Fruit fly (Drosophila melanogaster) whole organism, embryonic: Measurements from ENCODE around the gene Cpr64Ad.

ENCODE experiments used
- Ada2b ChIP-seq: fragments of 200-800 bp; sonication (Bioruptor generic); IDR thresholded peaks from 2 replicates; pipeline ENCODE4 v1.3.6; 2022; ENCODE audit warnings: missing biosample characterization, missing genetic modification characterization
- CG10147 ChIP-seq: fragments of 200-800 bp; sonication (Bioruptor generic); optimal IDR thresholded peaks from 2 replicates; lab custom pipeline; 2019; ENCODE audit warnings: missing biosample characterization, mild to moderate bottlenecking, missing genetic modification characterization, moderate library complexity
- CG1024 ChIP-seq: fragments of 200-800 bp; sonication (Bioruptor generic); IDR thresholded peaks from 2 replicates; pipeline ENCODE4 v1.3.6; 2022; ENCODE audit warnings: missing biosample characterization, missing genetic modification characterization
- CG10462 ChIP-seq: fragments of 200-800 bp; sonication (Bioruptor generic); optimal IDR thresholded peaks from 2 replicates; lab custom pipeline; 2016; ENCODE audit warnings: missing biosample characterization, missing genetic modification characterization
- CG10654 ChIP-seq: fragments of 200-800 bp; sonication (Bioruptor generic); optimal IDR thresholded peaks from 2 replicates; lab custom pipeline; 2016; ENCODE audit warnings: missing biosample characterization, missing genetic modification characterization
- CG12391 ChIP-seq: fragments of 200-800 bp; sonication (Bioruptor generic); optimal IDR thresholded peaks from 3 replicates; lab custom pipeline; 2018; ENCODE audit warnings: missing biosample characterization, mild to moderate bottlenecking, missing genetic modification characterization, moderate library complexity
- CG12659 ChIP-seq: fragments of 200-800 bp; sonication (Bioruptor generic); optimal IDR thresholded peaks from 3 replicates; lab custom pipeline; 2017; ENCODE audit warnings: mild to moderate bottlenecking, missing biosample characterization, missing genetic modification reagents, missing genetic modification characterization
- CG14014 ChIP-seq: fragments of 200-800 bp; sonication (Bioruptor generic); IDR thresholded peaks from 2 replicates; pipeline ENCODE4 v1.3.6; 2022; ENCODE audit warnings: missing biosample characterization, missing genetic modification characterization
- CG16779 ChIP-seq: fragments of 200-800 bp; sonication (Bioruptor generic); IDR thresholded peaks from 2 replicates; pipeline ENCODE4 v1.3.6; 2022; ENCODE audit warnings: missing biosample characterization, missing genetic modification characterization
- CG30403 ChIP-seq: fragments of 200-800 bp; sonication (Bioruptor generic); optimal IDR thresholded peaks from 3 replicates; lab custom pipeline; 2016; ENCODE audit warnings: missing biosample characterization, missing genetic modification characterization
- CG31388 ChIP-seq: fragments of 200-800 bp; sonication (Bioruptor generic); optimal IDR thresholded peaks from 2 replicates; lab custom pipeline; 2016; ENCODE audit warnings: missing biosample characterization, missing genetic modification characterization
- CG3281 ChIP-seq: fragments of 200-800 bp; sonication (Bioruptor generic); optimal IDR thresholded peaks from 3 replicates; lab custom pipeline; 2017; ENCODE audit warnings: missing biosample characterization, mild to moderate bottlenecking, missing genetic modification characterization
- CG4707 ChIP-seq: fragments of 200-800 bp; sonication (Bioruptor generic); optimal IDR thresholded peaks from 2 replicates; lab custom pipeline; 2018; ENCODE audit warnings: missing biosample characterization, mild to moderate bottlenecking, missing genetic modification characterization, moderate library complexity
- CG4820 ChIP-seq: fragments of 200-800 bp; sonication (Bioruptor generic); optimal IDR thresholded peaks from 3 replicates; lab custom pipeline; 2016; ENCODE audit warnings: missing biosample characterization, missing genetic modification characterization
- CG4854 ChIP-seq: fragments of 200-800 bp; sonication (Bioruptor generic); optimal IDR thresholded peaks from 2 replicates; lab custom pipeline; 2016; ENCODE audit warnings: missing biosample characterization, missing genetic modification characterization, inconsistent platforms
- CG7372 ChIP-seq: fragments of 200-800 bp; sonication (Bioruptor generic); IDR thresholded peaks from 2 replicates; pipeline ENCODE4 v1.3.6; 2022; ENCODE audit warnings: missing biosample characterization, missing genetic modification characterization
- CG9797 ChIP-seq: fragments of 200-800 bp; sonication (Bioruptor generic); optimal IDR thresholded peaks from 3 replicates; lab custom pipeline; 2018; ENCODE audit warnings: missing biosample characterization, mild to moderate bottlenecking, missing genetic modification characterization
- Dll ChIP-seq: fragments of 200-800 bp; sonication (Bioruptor generic); IDR thresholded peaks from 4 replicates; pipeline ENCODE4 v1.3.6; 2022; ENCODE audit warnings: missing biosample characterization, missing genetic modification characterization; ENCODE audit not compliant: partially characterized antibody
- Dref ChIP-seq: fragments of 200-800 bp; sonication (Bioruptor generic); IDR thresholded peaks from 2 replicates; pipeline ENCODE4 v1.3.6; 2022; ENCODE audit warnings: missing biosample characterization, missing genetic modification characterization
- Elba2 ChIP-seq: fragments of 200-800 bp; sonication (Bioruptor generic); optimal IDR thresholded peaks from 3 replicates; lab custom pipeline; 2016; ENCODE audit warnings: missing biosample characterization, missing genetic modification characterization
- H15 ChIP-seq: fragments of 200-800 bp; sonication (Bioruptor generic); IDR thresholded peaks from 3 replicates; pipeline ENCODE4 v1.3.6; 2022; ENCODE audit warnings: missing biosample characterization, missing genetic modification characterization
- HLHmδ ChIP-seq: fragments of 200-800 bp; sonication (Bioruptor generic); optimal IDR thresholded peaks from 2 replicates; lab custom pipeline; 2018; ENCODE audit warnings: missing biosample characterization, mild to moderate bottlenecking, missing genetic modification characterization, moderate library complexity
- Hmr ChIP-seq: fragments of 200-800 bp; sonication (Bioruptor generic); optimal IDR thresholded peaks from 3 replicates; lab custom pipeline; 2017; ENCODE audit warnings: mild to moderate bottlenecking, missing biosample characterization, missing genetic modification reagents, missing genetic modification characterization
- Hr51 ChIP-seq, 2 experiments: fragments of 200-800 bp; sonication (Bioruptor generic); optimal IDR thresholded peaks; 2 replicates in 1 of 2; 3 replicates in 1 of 2; lab custom pipeline; 2016 to 2018; ENCODE audit warnings: missing biosample characterization in 2 of 2, missing genetic modification characterization in 2 of 2, mild to moderate bottlenecking in 1 of 2, moderate library complexity in 1 of 2
- Kr ChIP-seq: fragments of 200-800 bp; sonication (Bioruptor generic); optimal IDR thresholded peaks from 2 replicates; lab custom pipeline; 2017; ENCODE audit warnings: missing biosample characterization, mild to moderate bottlenecking, missing genetic modification characterization
- Mad ChIP-seq: fragments of 200-800 bp; sonication (Bioruptor generic); optimal IDR thresholded peaks from 2 replicates; lab custom pipeline; 2016; ENCODE audit warnings: missing biosample characterization, missing genetic modification characterization
- Myb ChIP-seq: fragments of 200-800 bp; sonication (Bioruptor generic); optimal IDR thresholded peaks from 2 replicates; lab custom pipeline; 2016; ENCODE audit warnings: missing biosample characterization, missing genetic modification characterization
- NC2α ChIP-seq: fragments of 200-800 bp; sonication (Bioruptor generic); optimal IDR thresholded peaks from 2 replicates; lab custom pipeline; 2016; ENCODE audit warnings: missing biosample characterization, missing genetic modification characterization
- NfI ChIP-seq: fragments of 200-800 bp; sonication (Bioruptor generic); optimal IDR thresholded peaks from 3 replicates; lab custom pipeline; 2018; ENCODE audit warnings: missing biosample characterization, mild to moderate bottlenecking, missing genetic modification characterization, moderate library complexity
- Pdp1 ChIP-seq, 2 experiments: fragments of 200-800 bp; sonication (Bioruptor generic); optimal IDR thresholded peaks; 3 replicates each; lab custom pipeline; 2016; ENCODE audit warnings: missing biosample characterization in 2 of 2, missing genetic modification characterization in 2 of 2, mild to moderate bottlenecking in 1 of 2, moderate library complexity in 1 of 2
- Xrp1 ChIP-seq: fragments of 200-800 bp; sonication (Bioruptor generic); IDR thresholded peaks from 2 replicates; pipeline ENCODE4 v1.3.6; 2022; ENCODE audit warnings: missing biosample characterization, missing genetic modification characterization
- ac ChIP-seq: fragments of 200-800 bp; sonication (Bioruptor generic); optimal IDR thresholded peaks from 3 replicates; lab custom pipeline; 2017; ENCODE audit warnings: missing biosample characterization, mild to moderate bottlenecking, missing genetic modification characterization
- bab2 ChIP-seq: fragments of 200-800 bp; sonication (Bioruptor generic); optimal IDR thresholded peaks from 2 replicates; lab custom pipeline; 2016; ENCODE audit warnings: missing biosample characterization, missing genetic modification characterization
- cas ChIP-seq: fragments of 200-800 bp; sonication (Bioruptor generic); IDR thresholded peaks from 2 replicates; pipeline ENCODE4 v1.3.6; 2022; ENCODE audit warnings: missing biosample characterization, missing genetic modification characterization
- chn ChIP-seq: fragments of 200-800 bp; sonication (Bioruptor generic); optimal IDR thresholded peaks from 2 replicates; lab custom pipeline; 2016; ENCODE audit warnings: missing biosample characterization, missing genetic modification characterization
- da ChIP-seq: fragments of 200-800 bp; sonication (Bioruptor generic); optimal IDR thresholded peaks from 2 replicates; lab custom pipeline; 2016; ENCODE audit warnings: missing biosample characterization, missing genetic modification characterization
- dati ChIP-seq: fragments of 200-800 bp; sonication (Bioruptor generic); IDR thresholded peaks from 2 replicates; pipeline ENCODE4 v1.3.6; 2022; ENCODE audit warnings: missing biosample characterization, missing genetic modification characterization
- dpn ChIP-seq, 2 experiments: fragments of 200-800 bp; sonication (Bioruptor generic); optimal IDR thresholded peaks; 3 replicates each; lab custom pipeline; 2016; ENCODE audit warnings: missing biosample characterization in 2 of 2, missing genetic modification characterization in 2 of 2
- fru ChIP-seq: fragments of >200 bp; optimal IDR thresholded peaks from 2 replicates; lab custom pipeline; 2017
- gcm2 ChIP-seq: fragments of 200-800 bp; sonication (Bioruptor generic); optimal IDR thresholded peaks from 2 replicates; lab custom pipeline; 2016; ENCODE audit warnings: missing biosample characterization, missing genetic modification characterization
- gem ChIP-seq: fragments of 200-800 bp; sonication (Bioruptor generic); optimal IDR thresholded peaks from 2 replicates; lab custom pipeline; 2019; ENCODE audit warnings: missing biosample characterization, mild to moderate bottlenecking, missing genetic modification characterization, moderate library complexity
- grau ChIP-seq: fragments of 200-800 bp; optimal IDR thresholded peaks from 3 replicates; lab custom pipeline; 2019; ENCODE audit warnings: missing biosample characterization, mild to moderate bottlenecking, missing genetic modification characterization, moderate library complexity
- hkb ChIP-seq, 2 experiments: fragments of 200-800 bp in 1 of 2; fragments of >200 bp in 1 of 2; sonication (Bioruptor generic) in 1 of 2; IDR thresholded peaks in 1 of 2; optimal IDR thresholded peaks in 1 of 2; 2 replicates each; pipeline versions ENCODE4 v1.3.6 to Lab custom; 2017 to 2022; ENCODE audit warnings: missing biosample characterization in 1 of 2, missing genetic modification characterization in 1 of 2
- mirr ChIP-seq: fragments of 200-800 bp; sonication (Bioruptor generic); optimal IDR thresholded peaks from 3 replicates; lab custom pipeline; 2018; ENCODE audit warnings: missing biosample characterization, mild to moderate bottlenecking, missing genetic modification characterization
- nmo ChIP-seq: fragments of 200-800 bp; sonication (Bioruptor generic); optimal IDR thresholded peaks from 2 replicates; lab custom pipeline; 2018; ENCODE audit warnings: missing biosample characterization, mild to moderate bottlenecking, missing genetic modification characterization, moderate library complexity
- odd ChIP-seq: fragments of 200-800 bp; sonication (Bioruptor generic); optimal IDR thresholded peaks from 2 replicates; lab custom pipeline; 2017; ENCODE audit warnings: missing biosample characterization, mild to moderate bottlenecking, missing genetic modification characterization
- pho ChIP-seq: fragments of 200-800 bp; sonication (Bioruptor generic); optimal IDR thresholded peaks from 2 replicates; lab custom pipeline; 2016; ENCODE audit warnings: missing biosample characterization, missing genetic modification characterization
- pnt ChIP-seq: fragments of 200-800 bp; sonication (Bioruptor generic); optimal IDR thresholded peaks from 3 replicates; lab custom pipeline; 2016; ENCODE audit warnings: missing biosample characterization, missing genetic modification characterization
- slp2 ChIP-seq: fragments of 200-800 bp; sonication (Bioruptor generic); optimal IDR thresholded peaks from 2 replicates; lab custom pipeline; 2016; ENCODE audit warnings: missing biosample characterization, missing genetic modification characterization
- sr ChIP-seq: fragments of 200-800 bp; sonication (Bioruptor generic); IDR thresholded peaks from 3 replicates; pipeline ENCODE4 v1.3.6; 2022; ENCODE audit warnings: missing biosample characterization, missing genetic modification characterization
- tll ChIP-seq, 2 experiments: fragments of 200-800 bp in 1 of 2; fragments of >200 bp in 1 of 2; sonication (Bioruptor generic) in 1 of 2; optimal IDR thresholded peaks; 2 replicates each; lab custom pipeline; 2017 to 2019; ENCODE audit warnings: missing biosample characterization in 2 of 2, missing genetic modification characterization in 2 of 2, mild to moderate bottlenecking in 1 of 2, moderate library complexity in 1 of 2

Cpr64Ad gene

DNA sequence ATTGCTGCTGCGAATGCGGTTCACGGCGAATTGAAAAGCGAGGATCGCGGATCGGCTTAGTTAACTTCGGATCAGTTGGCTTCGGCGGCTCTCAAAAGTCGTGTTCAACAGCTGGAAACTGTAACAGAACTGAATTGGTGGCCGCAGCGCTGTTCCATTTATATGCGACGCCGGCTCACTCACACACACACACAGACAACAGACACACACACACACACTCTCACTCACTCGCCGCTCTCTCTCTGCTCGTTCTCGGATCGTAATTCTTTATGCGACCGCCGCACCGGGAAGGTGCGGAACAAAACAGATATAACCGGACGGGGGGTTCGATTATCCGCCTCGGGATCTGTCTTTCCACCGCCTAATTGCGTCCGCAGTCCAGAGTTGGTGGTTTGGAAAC lies 12.0 kb downstream of the Cpr64Ad start, which contains the start of gene CG46460 (continued):
- TF ChIP-seq CG12659 (GFP tag; lab: Kevin White, UChicago) (no peak), CG16779 (no peak), fru (lab: Kevin White, UChicago) (no peak), hkb (optimal IDR thresholded peaks at IDR 0.05; lab: Kevin White, UChicago) (no peak), hkb (GFP tag; IDR thresholded peaks at IDR 0.05; lab: Robert Waterston, UW) (0 out of 2 replicates have a peak, but pooled peaks have one; percentile 9), CG31388 (no peak), Ada2b (no peak), CG7372 (GFP tag; lab: Robert Waterston, UW) (no peak), CG4854 (GFP tag; lab: Kevin White, UChicago) (no peak), HLHmδ (GFP tag; lab: Kevin White, UChicago) (peak; percentile 22), dati (no peak), tll (GFP tag; optimal IDR thresholded peaks at IDR 0.05; lab: Kevin White, UChicago) (no peak), CG30403 (GFP tag; lab: Kevin White, UChicago) (no peak), pho (no peak), Pdp1 (GFP tag; optimal IDR thresholded peaks at IDR 0.05; lab: Kevin White, UChicago) (no peak), Kr (GFP tag; lab: Kevin White, UChicago) (no peak), CG9797 (GFP tag; lab: Kevin White, UChicago) (no peak), Dll (GFP tag; lab: Robert Waterston, UW) (0 out of 4 replicates have a peak, but pooled peaks have one; percentile 22), bab2 (GFP tag; lab: Kevin White, UChicago) (no peak), cas (GFP tag; lab: Robert Waterston, UW) (0 out of 2 replicates have a peak, but pooled peaks have one; percentile 16), H15 (no peak), CG14014 (GFP tag; lab: Robert Waterston, UW) (0 out of 2 replicates have a peak, but pooled peaks have one; percentile 20), gcm2 (GFP tag; lab: Kevin White, UChicago) (no peak), Elba2 (GFP tag; lab: Kevin White, UChicago) (no peak), CG4820 (GFP tag; lab: Kevin White, UChicago) (no peak), NfI (GFP tag; lab: Kevin White, UChicago) (no peak), Myb (GFP tag; lab: Kevin White, UChicago) (peak; percentile 6), slp2 (GFP tag; lab: Kevin White, UChicago) (no peak), mirr (GFP tag; lab: Kevin White, UChicago) (no peak), nmo (GFP tag; lab: Kevin White, UChicago) (no peak), ac (peak; percentile 9), NC2α (GFP tag; lab: Kevin White, UChicago) (peak; percentile 69), CG10654 (no peak), CG12391 (tag; lab: Kevin White, UChicago) (no peak), gem (tag; lab: Kevin White, UChicago) (no peak), CG10462 (no peak), CG4707 (GFP tag; lab: Kevin White, UChicago) (peak; percentile 2)

DNA sequence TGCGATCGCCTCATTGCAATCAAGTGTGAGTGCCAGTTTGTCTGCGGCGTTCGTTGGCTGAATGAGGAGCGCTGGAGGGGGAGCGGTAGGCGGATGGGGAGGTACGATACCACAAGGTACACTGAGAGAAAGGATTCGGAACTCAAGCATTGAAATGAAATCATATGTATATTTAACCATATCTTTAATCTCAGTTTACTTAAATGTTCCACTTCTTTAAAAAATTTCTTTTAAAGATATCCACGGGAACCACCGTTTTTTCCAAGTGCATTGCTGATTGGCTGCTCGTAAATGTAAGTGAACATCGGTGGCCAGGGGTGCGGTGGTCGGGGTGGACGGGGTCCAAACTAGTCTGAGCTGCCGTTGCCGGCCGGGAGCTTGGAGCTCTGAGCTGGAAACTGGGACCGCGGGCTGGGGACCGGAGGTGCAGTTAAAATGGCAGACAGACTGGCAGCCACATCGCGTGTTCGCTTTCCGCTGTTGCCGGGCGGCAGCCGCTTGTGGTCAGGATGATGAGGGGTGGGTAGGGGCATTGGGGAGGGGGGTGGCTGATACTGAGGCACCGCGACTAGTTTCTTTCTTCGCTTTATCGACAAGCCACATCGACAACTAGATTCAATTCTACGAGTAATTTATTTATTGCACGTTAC lies 13.1 kb downstream of the Cpr64Ad start:
- TF ChIP-seq pnt (GFP tag; lab: Kevin White, UChicago) (peak; percentile 95), odd (GFP tag; lab: Kevin White, UChicago) (peak; percentile 95), Dref (no peak), Hr51 (GFP tag; optimal IDR thresholded peaks at IDR 0.05; lab: Kevin White, UChicago) (peak; percentile 89 to 97), da (GFP tag; lab: Kevin White, UChicago) (peak; percentile 83), CG1024 (peak; percentile 95), chn (GFP tag; lab: Kevin White, UChicago) (peak; percentile 92), dpn (GFP tag; optimal IDR thresholded peaks at IDR 0.05; lab: Kevin White, UChicago) (peak; percentile 94 to 96), CG10147 (peak; percentile 88), CG3281 (GFP tag; lab: Kevin White, UChicago) (peak; percentile 84), Hmr (GFP tag; lab: Kevin White, UChicago) (peak; percentile 90), grau (tag; lab: Kevin White, UChicago) (peak; percentile 94), pho (peak; percentile 78), Mad (peak; percentile 93), Xrp1 (peak; percentile 98), sr (GFP tag; lab: Robert Waterston, UW) (peak; percentile 89)
